Fruit fly (Drosophila melanogaster): ENCODE data around the gene Hers.

Hers gene

dm6 chrX:19889128-19889756 lies 23.3 kb downstream of the Hers start (continued):
- TF ChIP-seq hbn (GFP tag; IDR thresholded peaks at IDR 0.05; ENCODE audit: partially characterized antibody) (no peak), ERR (GFP tag; optimal IDR thresholded peaks at IDR 0.05) (peak; percentile 84), CG12659 (GFP tag; optimal IDR thresholded peaks at IDR 0.05) (peak; percentile 72), Dp (GFP tag; optimal IDR thresholded peaks at IDR 0.05) (no peak), Mad (GFP tag; optimal IDR thresholded peaks at IDR 0.05) (peak; percentile 85), onecut (GFP tag; IDR thresholded peaks at IDR 0.05) (peak; percentile 75), CG13894 (tag; optimal IDR thresholded peaks at IDR 0.05) (peak; percentile 77), Tbp (GFP tag; optimal IDR thresholded peaks at IDR 0.05) (no peak), Myb (GFP tag; optimal IDR thresholded peaks at IDR 0.05) (peak; percentile 72), lab (GFP tag; optimal IDR thresholded peaks at IDR 0.05) (peak; percentile 92), CG18011 (GFP tag; optimal IDR thresholded peaks at IDR 0.05) (peak; percentile 42), Hr39 (optimal IDR thresholded peaks at IDR 0.05) (no peak), gfzf (GFP tag; optimal IDR thresholded peaks at IDR 0.05) (no peak), bsh (GFP tag; optimal IDR thresholded peaks at IDR 0.05) (peak in 1 of 2 experiments; percentile 85), ash1 (GFP tag; optimal IDR thresholded peaks at IDR 0.05) (peak; percentile 41), CG6683 (GFP tag; optimal IDR thresholded peaks at IDR 0.05) (peak; percentile 58), Rfx (GFP tag; IDR thresholded peaks at IDR 0.05) (peak; percentile 87), peb (GFP tag; IDR thresholded peaks at IDR 0.05) (peak; percentile 67), Six4 (GFP tag; optimal IDR thresholded peaks at IDR 0.05) (peak; percentile 74), inv (GFP tag; IDR thresholded peaks at IDR 0.05; ENCODE audit: partially characterized antibody) (no peak), CG12299 (tag; optimal IDR thresholded peaks at IDR 0.05) (peak; percentile 72), CG7839 (tag; optimal IDR thresholded peaks at IDR 0.05) (peak; percentile 91), chif (GFP tag; optimal IDR thresholded peaks at IDR 0.05) (peak; percentile 89 to 91), br (optimal IDR thresholded peaks at IDR 0.05) (no peak), z (GFP tag; IDR thresholded peaks at IDR 0.05) (no peak), mld (GFP tag; IDR thresholded peaks at IDR 0.05; ENCODE audit: partially characterized antibody) (no peak), CG10543 (GFP tag; optimal IDR thresholded peaks at IDR 0.05) (peak; percentile 18), CG17912 (GFP tag; optimal IDR thresholded peaks at IDR 0.05) (peak; percentile 52), Jarid2 (GFP tag; optimal IDR thresholded peaks at IDR 0.05) (peak; percentile 14), CG12942 (GFP tag; optimal IDR thresholded peaks at IDR 0.05) (peak; percentile 80), CG31224 (GFP tag; IDR thresholded peaks at IDR 0.05) (peak; percentile 73), fd102C (GFP tag; optimal IDR thresholded peaks at IDR 0.05) (peak; percentile 89), Asciz (GFP tag; optimal IDR thresholded peaks at IDR 0.05) (peak; percentile 37), fru (optimal IDR thresholded peaks at IDR 0.05) (no peak), CoRest (tag; optimal IDR thresholded peaks at IDR 0.05) (peak; percentile 86), sisA (GFP tag; IDR thresholded peaks at IDR 0.05) (peak; percentile 85), psq (GFP tag; optimal IDR thresholded peaks at IDR 0.05) (peak; percentile 17), Antp (GFP tag; optimal IDR thresholded peaks at IDR 0.05) (peak; percentile 95), CG12155 (GFP tag; optimal IDR thresholded peaks at IDR 0.05) (peak; percentile 82), CG10321 (GFP tag; IDR thresholded peaks at IDR 0.05) (peak; percentile 51; the same call in 1 of the 2 replicates), E2f1 (GFP tag; IDR thresholded peaks at IDR 0.05) (peak; percentile 68), CG9797 (GFP tag; optimal IDR thresholded peaks at IDR 0.05) (no peak), Sin3A (optimal IDR thresholded peaks at IDR 0.05) (no peak), Nf-YB (GFP tag; optimal IDR thresholded peaks at IDR 0.05) (peak; percentile 71), CG10209 (GFP tag; optimal IDR thresholded peaks at IDR 0.05) (peak; percentile 82), Vsx1 (GFP tag; optimal IDR thresholded peaks at IDR 0.05) (peak; percentile 66), sob (GFP tag; IDR thresholded peaks at IDR 0.05) (peak; percentile 85), CG5180 (GFP tag; optimal IDR thresholded peaks at IDR 0.05) (peak; percentile 59), Dll (GFP tag; IDR thresholded peaks at IDR 0.05; ENCODE audit: partially characterized antibody) (no peak), CG2129 (GFP tag; IDR thresholded peaks at IDR 0.05; ENCODE audit: partially characterized antibody) (no peak)
